Worm (Caenorhabditis elegans) whole organism, young adult: ENCODE measurements around the gene T24D5.2.
A peak's percentile ranks its signal among the peaks of the same experiment; 100 is the strongest.

Experiments used
- B0019.2 ChIP-seq: fragments of 200-800 bp; sonication (Bioruptor generic); conservative IDR thresholded peaks from 2 replicates; pipeline ENCODE4 v1.3.6; 2022; ENCODE audit warnings: missing genetic modification reagents, missing genetic modification characterization, missing compliant biosample characterization
- F10E7.11 ChIP-seq: sonication (generic microtip); optimal IDR thresholded peaks from 2 replicates; lab custom pipeline; 2017; ENCODE audit warnings: mild to moderate bottlenecking, missing genetic modification characterization, moderate library complexity, missing compliant biosample characterization
- F22D6.2 ChIP-seq: sonication (generic microtip); optimal IDR thresholded peaks from 2 replicates; lab custom pipeline; 2016; ENCODE audit warnings: mild to moderate bottlenecking, missing genetic modification characterization, missing compliant biosample characterization
- F49E8.2 ChIP-seq: sonication (generic microtip); optimal IDR thresholded peaks from 3 replicates; lab custom pipeline; 2017; ENCODE audit warnings: missing genetic modification characterization, mild to moderate bottlenecking, missing compliant biosample characterization, antibody characterized with exemption, moderate library complexity; ENCODE audit not compliant: insufficient read depth
- F52B5.7 ChIP-seq: sonication (generic microtip); optimal IDR thresholded peaks from 2 replicates; lab custom pipeline; 2016; ENCODE audit warnings: mild to moderate bottlenecking, missing genetic modification characterization, missing compliant biosample characterization
- F55B11.4 ChIP-seq: sonication (generic microtip); optimal IDR thresholded peaks from 2 replicates; lab custom pipeline; 2016; ENCODE audit warnings: missing compliant biosample characterization, missing genetic modification characterization, borderline replicate concordance; ENCODE audit not compliant: insufficient read depth
- K11D2.4 ChIP-seq: fragments of 200-800 bp; sonication (Bioruptor generic); IDR thresholded peaks from 2 replicates; pipeline ENCODE4 v1.3.6; 2022; ENCODE audit warnings: missing genetic modification reagents, missing genetic modification characterization, missing compliant biosample characterization
- T07F8.4 ChIP-seq: sonication (generic microtip); optimal IDR thresholded peaks from 2 replicates; lab custom pipeline; 2016; ENCODE audit warnings: mild to moderate bottlenecking, missing genetic modification characterization, moderate library complexity, missing compliant biosample characterization
- Y56A3A.18 ChIP-seq: fragments of 200-800 bp; sonication (Bioruptor generic); IDR thresholded peaks from 2 replicates; pipeline ENCODE4 v1.3.6; 2022; ENCODE audit warnings: missing genetic modification reagents, missing genetic modification characterization, missing compliant biosample characterization
- akir-1 ChIP-seq: fragments of 200-800 bp; sonication (Bioruptor generic); optimal IDR thresholded peaks from 2 replicates; lab custom pipeline; 2018; ENCODE audit warnings: mild to moderate bottlenecking, missing genetic modification characterization, moderate library complexity, missing compliant biosample characterization
- atf-7 ChIP-seq: sonication (generic microtip); optimal IDR thresholded peaks from 2 replicates; lab custom pipeline; 2017; ENCODE audit warnings: mild to moderate bottlenecking, missing genetic modification characterization, missing compliant biosample characterization
- attf-3 ChIP-seq: fragments of 200-800 bp; sonication (Bioruptor generic); conservative IDR thresholded peaks from 2 replicates; pipeline ENCODE4 v1.3.6; 2022; ENCODE audit warnings: missing genetic modification reagents, missing genetic modification characterization, missing compliant biosample characterization
- bed-1 ChIP-seq: fragments of 200-800 bp; sonication (Bioruptor generic); IDR thresholded peaks from 2 replicates; pipeline ENCODE4 v1.3.6; 2022; ENCODE audit warnings: missing genetic modification reagents, missing genetic modification characterization, missing compliant biosample characterization
- cebp-1 ChIP-seq, 2 experiments: fragments of 200-800 bp in 1 of 2; sonication (Bioruptor generic) in 1 of 2; sonication (generic microtip) in 1 of 2; IDR thresholded peaks in 1 of 2; optimal IDR thresholded peaks in 1 of 2; 2 replicates each; pipeline versions ENCODE4 v1.3.6 to Lab custom; 2017 to 2022; ENCODE audit warnings: missing compliant biosample characterization in 2 of 2, missing genetic modification characterization in 2 of 2, mild to moderate bottlenecking in 1 of 2, missing genetic modification reagents in 1 of 2, moderate library complexity in 1 of 2
- ceh-27 ChIP-seq: fragments of 200-800 bp; sonication (Bioruptor generic); optimal IDR thresholded peaks from 2 replicates; lab custom pipeline; 2018; ENCODE audit warnings: mild to moderate bottlenecking, missing genetic modification characterization, moderate library complexity, missing compliant biosample characterization
- ceh-58 ChIP-seq: fragments of 200-800 bp; sonication (Bioruptor generic); IDR thresholded peaks from 2 replicates; pipeline ENCODE4 v1.3.6; 2022; ENCODE audit warnings: missing genetic modification characterization, missing compliant biosample characterization
- dox-1 ChIP-seq: fragments of 200-800 bp; sonication (Bioruptor generic); IDR thresholded peaks from 2 replicates; pipeline ENCODE4 v1.3.6; 2022; ENCODE audit warnings: missing genetic modification reagents, missing genetic modification characterization, missing compliant biosample characterization
- efl-1 ChIP-seq: fragments of 150-350 bp; optimal IDR thresholded peaks from 2 replicates; lab custom pipeline; 2014; ENCODE audit warnings: missing biosample characterization, missing genetic modification reagents, missing genetic modification characterization
- egl-18 ChIP-seq: fragments of 200-800 bp; sonication (Bioruptor generic); IDR thresholded peaks from 2 replicates; pipeline ENCODE4 v1.3.6; 2022; ENCODE audit warnings: missing genetic modification reagents, missing genetic modification characterization, missing compliant biosample characterization
- egrh-3 ChIP-seq: fragments of 200-800 bp; sonication (Bioruptor generic); IDR thresholded peaks from 2 replicates; pipeline ENCODE4 v1.3.6; 2022; ENCODE audit warnings: missing genetic modification reagents, missing genetic modification characterization, missing compliant biosample characterization
- hmg-1.2 ChIP-seq: fragments of 200-800 bp; sonication (Bioruptor generic); IDR thresholded peaks from 2 replicates; pipeline ENCODE4 v1.3.6; 2022; ENCODE audit warnings: missing genetic modification reagents, missing genetic modification characterization, missing compliant biosample characterization
- hrde-1 ChIP-seq: sonication (generic microtip); optimal IDR thresholded peaks from 2 replicates; lab custom pipeline; 2016; ENCODE audit warnings: missing genetic modification characterization, mild to moderate bottlenecking, missing compliant biosample characterization, moderate library complexity, missing genotype, missing genetic modification reagents, borderline replicate concordance
- hsf-1 ChIP-seq: fragments of 200-800 bp; sonication (Bioruptor generic); IDR thresholded peaks from 2 replicates; pipeline ENCODE4 v1.3.6; 2022; ENCODE audit warnings: missing genetic modification reagents, missing genetic modification characterization, missing compliant biosample characterization
- lin-26 ChIP-seq: fragments of 200-800 bp; sonication (Bioruptor generic); IDR thresholded peaks from 2 replicates; pipeline ENCODE4 v1.3.6; 2022; ENCODE audit warnings: missing genetic modification reagents, missing genetic modification characterization, missing compliant biosample characterization
- lin-35 ChIP-seq, 3 experiments: fragments of 150-350 bp in 2 of 3; sonication (generic microtip) in 1 of 3; optimal IDR thresholded peaks; 2 replicates each; lab custom pipeline; 2014 to 2018; ENCODE audit warnings: missing biosample characterization in 3 of 3, missing genetic modification characterization in 3 of 3, missing genetic modification reagents in 3 of 3
- lin-40 ChIP-seq: sonication (generic microtip); optimal IDR thresholded peaks from 2 replicates; lab custom pipeline; 2016; ENCODE audit warnings: missing genetic modification characterization, mild to moderate bottlenecking, missing compliant biosample characterization, missing genotype, missing genetic modification reagents
- lin-54 ChIP-seq: fragments of 200-800 bp; sonication (Bioruptor generic); optimal IDR thresholded peaks from 2 replicates; lab custom pipeline; 2018; ENCODE audit warnings: mild to moderate bottlenecking, missing genetic modification characterization, missing compliant biosample characterization
- lir-1 ChIP-seq: fragments of 200-800 bp; sonication (Bioruptor generic); conservative IDR thresholded peaks from 2 replicates; pipeline ENCODE4 v1.3.6; 2022; ENCODE audit warnings: missing genetic modification reagents, missing genetic modification characterization, missing compliant biosample characterization
- lsl-1 ChIP-seq: fragments of 200-800 bp; sonication (Bioruptor generic); optimal IDR thresholded peaks from 2 replicates; lab custom pipeline; 2018; ENCODE audit warnings: mild to moderate bottlenecking, missing genetic modification characterization, moderate library complexity, missing compliant biosample characterization
- lsy-27 ChIP-seq: sonication (generic microtip); optimal IDR thresholded peaks from 2 replicates; lab custom pipeline; 2017; ENCODE audit warnings: missing genetic modification characterization, mild to moderate bottlenecking, missing compliant biosample characterization, antibody characterized with exemption, missing genotype, borderline replicate concordance; ENCODE audit not compliant: insufficient read depth
- madf-6 ChIP-seq: fragments of 200-800 bp; sonication (Bioruptor generic); IDR thresholded peaks from 2 replicates; pipeline ENCODE4 v1.3.6; 2022; ENCODE audit warnings: missing genetic modification reagents, missing genetic modification characterization, missing compliant biosample characterization
- madf-8 ChIP-seq: fragments of 200-800 bp; sonication (Bioruptor generic); conservative IDR thresholded peaks from 2 replicates; pipeline ENCODE4 v1.3.6; 2022; ENCODE audit warnings: missing genetic modification reagents, missing genetic modification characterization, missing compliant biosample characterization
- mcd-1 ChIP-seq: fragments of 200-800 bp; sonication (Bioruptor generic); IDR thresholded peaks from 2 replicates; pipeline ENCODE4 v1.3.6; 2022; ENCODE audit warnings: missing genetic modification reagents, missing genetic modification characterization, missing compliant biosample characterization
- mxl-1 ChIP-seq: sonication (generic microtip); optimal IDR thresholded peaks from 2 replicates; lab custom pipeline; 2016; ENCODE audit warnings: missing genetic modification characterization, missing compliant biosample characterization
- nfya-1 ChIP-seq: sonication (generic microtip); optimal IDR thresholded peaks from 2 replicates; lab custom pipeline; 2017; ENCODE audit warnings: antibody characterized with exemption, missing compliant biosample characterization, missing genetic modification characterization, borderline replicate concordance; ENCODE audit not compliant: insufficient read depth
- nfya-2 ChIP-seq: fragments of 200-800 bp; sonication (Bioruptor generic); IDR thresholded peaks from 2 replicates; pipeline ENCODE4 v1.3.6; 2022; ENCODE audit warnings: missing genetic modification reagents, missing genetic modification characterization, missing compliant biosample characterization
- nhr-80 ChIP-seq: sonication (generic microtip); optimal IDR thresholded peaks from 2 replicates; lab custom pipeline; 2016; ENCODE audit warnings: missing genetic modification characterization, missing compliant biosample characterization
- rec-8 ChIP-seq, 2 experiments: sonication (generic microtip); optimal IDR thresholded peaks; 2 replicates each; lab custom pipeline; 2016; ENCODE audit warnings: mild to moderate bottlenecking in 2 of 2, missing genetic modification characterization in 2 of 2, missing genetic modification reagents in 2 of 2, missing genotype in 2 of 2, missing biosample characterization in 1 of 2, missing compliant biosample characterization in 1 of 2, moderate library complexity in 1 of 2
- sdz-38 ChIP-seq: sonication (generic microtip); optimal IDR thresholded peaks from 2 replicates; lab custom pipeline; 2016; ENCODE audit warnings: missing genotype, missing genetic modification characterization, missing compliant biosample characterization
- snpc-1.1 ChIP-seq: sonication (generic microtip); optimal IDR thresholded peaks from 2 replicates; lab custom pipeline; 2017; ENCODE audit warnings: missing genetic modification characterization, mild to moderate bottlenecking, missing compliant biosample characterization, antibody characterized with exemption, moderate library complexity, missing genotype, missing genetic modification reagents; ENCODE audit not compliant: insufficient read depth
- somi-1 ChIP-seq: fragments of 200-800 bp; sonication (Bioruptor generic); optimal IDR thresholded peaks from 2 replicates; lab custom pipeline; 2018; ENCODE audit warnings: mild to moderate bottlenecking, missing genetic modification characterization, missing compliant biosample characterization
- tbp1 ChIP-seq: fragments of 200-800 bp; sonication (Bioruptor generic); optimal IDR thresholded peaks from 2 replicates; lab custom pipeline; 2018; ENCODE audit warnings: mild to moderate bottlenecking, missing genetic modification characterization, missing compliant biosample characterization
- tlf-1 ChIP-seq: fragments of 200-800 bp; sonication (Bioruptor generic); optimal IDR thresholded peaks from 2 replicates; lab custom pipeline; 2018; ENCODE audit warnings: mild to moderate bottlenecking, missing genetic modification characterization, missing compliant biosample characterization
- unc-130 ChIP-seq: sonication (generic microtip); optimal IDR thresholded peaks from 2 replicates; lab custom pipeline; 2016; ENCODE audit warnings: missing genetic modification reagents, missing genetic modification characterization, missing compliant biosample characterization
- ztf-22 ChIP-seq: fragments of 200-800 bp; sonication (Bioruptor generic); optimal IDR thresholded peaks from 2 replicates; lab custom pipeline; 2018; ENCODE audit warnings: mild to moderate bottlenecking, missing genetic modification characterization, moderate library complexity, missing compliant biosample characterization

T24D5.2 gene

ce11 chrX:12586352-12586751, at the start of gene T24D5.2:
TSS of gene T24D5.2 (minus strand) at chrX:12586452.
- TF ChIP-seq T07F8.4 (tag; lab: Kevin White, UChicago) (no peak), F55B11.4 (tag; lab: Kevin White, UChicago) (no peak), lin-35 (GFP tag; optimal IDR thresholded peaks at IDR 0.05; lab: Kevin White, UChicago) (no peak), hmg-1.2 (GFP tag; lab: Robert Waterston, UW) (no peak), lin-40 (tag; lab: Kevin White, UChicago) (no peak)
- TF ChIP-seq, all 124 proteins: peak for 0

- TF ChIP-seq ztf-22 (GFP tag; lab: Kevin White, UChicago): no peak
- TF ChIP-seq unc-130 (GFP tag; lab: Kevin White, UChicago): no peak
- TF ChIP-seq lir-1 (GFP tag; lab: Robert Waterston, UW): no peak
- TF ChIP-seq efl-1 (GFP tag; lab: Kevin White, UChicago): no peak
- TF ChIP-seq F52B5.7 (tag; lab: Kevin White, UChicago): no peak
- TF ChIP-seq lsy-27 (tag; lab: Kevin White, UChicago): no peak
- TF ChIP-seq somi-1 (GFP tag; lab: Kevin White, UChicago): no peak
- TF ChIP-seq snpc-1.1 (tag; lab: Kevin White, UChicago): no peak
- no peak for TF ChIP-seq mxl-1
- 0 out of 2 replicates have a peak, but pooled peaks have one; percentile 42 for TF ChIP-seq lin-26 (GFP tag; lab: Robert Waterston, UW)
- no peak for TF ChIP-seq K11D2.4 (GFP tag; lab: Robert Waterston, UW)
- TF ChIP-seq mcd-1 (GFP tag; lab: Robert Waterston, UW): peak; percentile 78
- no peak for TF ChIP-seq egrh-3 (GFP tag; lab: Robert Waterston, UW)
- TF ChIP-seq dox-1 (GFP tag; lab: Robert Waterston, UW): 0 out of 2 replicates have a peak, but pooled peaks have one; percentile 42
- TF ChIP-seq egl-18: no peak
- no peak for TF ChIP-seq attf-3 (GFP tag; lab: Robert Waterston, UW)
- no peak for TF ChIP-seq Y56A3A.18
- no peak for TF ChIP-seq rec-8 (tag; optimal IDR thresholded peaks at IDR 0.05; lab: Kevin White, UChicago)
- TF ChIP-seq F22D6.2: no peak
- TF ChIP-seq ceh-58 (GFP tag; lab: Robert Waterston, UW): no peak
- TF ChIP-seq nhr-80 (tag; lab: Kevin White, UChicago): peak; percentile 84
- peak; percentile 35 for TF ChIP-seq lin-40 (tag; lab: Kevin White, UChicago)
- TF ChIP-seq tlf-1 (GFP tag; lab: Kevin White, UChicago): no peak
- peak; percentile 12 for TF ChIP-seq lin-54 (GFP tag; lab: Kevin White, UChicago)
- TF ChIP-seq F10E7.11 (tag; lab: Kevin White, UChicago): no peak
- TF ChIP-seq hsf-1: no peak
- peak; percentile 46 for TF ChIP-seq ceh-27
- no peak for TF ChIP-seq atf-7 (tag; lab: Kevin White, UChicago)
- TF ChIP-seq F49E8.2 (tag; lab: Kevin White, UChicago): no peak
- no peak for TF ChIP-seq sdz-38 (tag; lab: Kevin White, UChicago)
- TF ChIP-seq nfya-1 (tag; lab: Kevin White, UChicago): no peak
- peak; percentile 15 for TF ChIP-seq tbp1 (GFP tag; lab: Kevin White, UChicago)
- no peak for TF ChIP-seq madf-8
- no peak for TF ChIP-seq hrde-1 (tag; lab: Kevin White, UChicago)
- TF ChIP-seq akir-1 (GFP tag; lab: Kevin White, UChicago): no peak
- TF ChIP-seq madf-6: no peak
- TF ChIP-seq bed-1 (GFP tag; lab: Robert Waterston, UW): no peak
- no peak for TF ChIP-seq nfya-2 (GFP tag; lab: Robert Waterston, UW)
- no peak for TF ChIP-seq cebp-1 (GFP tag; IDR thresholded peaks at IDR 0.05; lab: Robert Waterston, UW)
- TF ChIP-seq cebp-1 (tag; optimal IDR thresholded peaks at IDR 0.05; lab: Kevin White, UChicago): peak; percentile 43
- no peak for TF ChIP-seq lsl-1 (GFP tag; lab: Kevin White, UChicago)
- no peak for TF ChIP-seq B0019.2 (GFP tag; lab: Robert Waterston, UW)
Observed at ce11 chrX:12635010-12635409, 48.8 kb upstream of the T24D5.2 start.
